Fruit fly (Drosophila melanogaster) whole organism, embryonic: ENCODE data around the gene nAChRalpha3.

Experiments used
- Atf3 ChIP-seq: fragments of 200-800 bp; sonication (Bioruptor generic); optimal IDR thresholded peaks from 3 replicates; lab custom pipeline; 2016; ENCODE audit warnings: missing biosample characterization, missing genetic modification characterization
- CG10565 ChIP-seq: fragments of 200-800 bp; sonication (Bioruptor generic); optimal IDR thresholded peaks from 3 replicates; lab custom pipeline; 2016; ENCODE audit warnings: missing biosample characterization, mild to moderate bottlenecking, missing genetic modification characterization
- CG13296 ChIP-seq: fragments of 200-800 bp; sonication (Bioruptor generic); optimal IDR thresholded peaks from 3 replicates; lab custom pipeline; 2018; ENCODE audit warnings: missing biosample characterization, mild to moderate bottlenecking, missing genetic modification characterization
- CG15479 ChIP-seq: fragments of 200-800 bp; sonication (Bioruptor generic); optimal IDR thresholded peaks from 3 replicates; lab custom pipeline; 2019; ENCODE audit warnings: missing biosample characterization, mild to moderate bottlenecking, missing genetic modification characterization, moderate library complexity
- CG15601 ChIP-seq: fragments of 200-800 bp; sonication (Bioruptor generic); optimal IDR thresholded peaks from 3 replicates; lab custom pipeline; 2019; ENCODE audit warnings: missing biosample characterization, mild to moderate bottlenecking, missing genetic modification characterization, moderate library complexity
- CG17385 ChIP-seq: fragments of 200-800 bp; sonication (Bioruptor generic); optimal IDR thresholded peaks from 3 replicates; lab custom pipeline; 2018; ENCODE audit warnings: missing biosample characterization, mild to moderate bottlenecking, missing genetic modification characterization
- CG17802 ChIP-seq: fragments of 200-800 bp; sonication (Bioruptor generic); optimal IDR thresholded peaks from 2 replicates; lab custom pipeline; 2018; ENCODE audit warnings: missing biosample characterization, mild to moderate bottlenecking, missing genetic modification characterization, moderate library complexity
- CG17912 ChIP-seq: fragments of 200-800 bp; sonication (Bioruptor generic); optimal IDR thresholded peaks from 2 replicates; lab custom pipeline; 2018; ENCODE audit warnings: missing biosample characterization, mild to moderate bottlenecking, missing genetic modification characterization
- CG18262 ChIP-seq: fragments of 200-800 bp; optimal IDR thresholded peaks from 3 replicates; lab custom pipeline; 2019; ENCODE audit warnings: missing biosample characterization, mild to moderate bottlenecking, missing genetic modification characterization, moderate library complexity
- CG2120 ChIP-seq: fragments of 200-800 bp; sonication (Bioruptor generic); optimal IDR thresholded peaks from 3 replicates; lab custom pipeline; 2016; ENCODE audit warnings: missing biosample characterization, missing genetic modification characterization
- CG2202 ChIP-seq: fragments of 200-800 bp; sonication (Bioruptor generic); optimal IDR thresholded peaks from 2 replicates; lab custom pipeline; 2018; ENCODE audit warnings: missing biosample characterization, mild to moderate bottlenecking, missing genetic modification characterization
- CG2678 ChIP-seq: fragments of 200-800 bp; sonication (Bioruptor generic); optimal IDR thresholded peaks from 3 replicates; lab custom pipeline; 2019; ENCODE audit warnings: missing biosample characterization, mild to moderate bottlenecking, missing genetic modification characterization, moderate library complexity
- CG30020 ChIP-seq: fragments of 200-800 bp; optimal IDR thresholded peaks from 2 replicates; lab custom pipeline; 2019; ENCODE audit warnings: missing biosample characterization, mild to moderate bottlenecking, missing genetic modification characterization, moderate library complexity
- CG31365 ChIP-seq: fragments of 200-800 bp; sonication (Bioruptor generic); optimal IDR thresholded peaks from 2 replicates; lab custom pipeline; 2018; ENCODE audit warnings: missing biosample characterization, mild to moderate bottlenecking, missing genetic modification characterization
- CG32767 ChIP-seq: fragments of 200-800 bp; sonication (Bioruptor generic); IDR thresholded peaks from 2 replicates; pipeline ENCODE4 v1.3.6; 2022; ENCODE audit warnings: missing biosample characterization, missing genetic modification characterization
- CG33557 ChIP-seq: fragments of 200-800 bp; sonication (Bioruptor generic); optimal IDR thresholded peaks from 2 replicates; lab custom pipeline; 2019; ENCODE audit warnings: missing biosample characterization, mild to moderate bottlenecking, missing genetic modification characterization, moderate library complexity
- CG34224 ChIP-seq: fragments of 200-800 bp; sonication (Bioruptor generic); IDR thresholded peaks from 3 replicates; pipeline ENCODE4 v1.3.6; 2022; ENCODE audit warnings: missing biosample characterization, missing genetic modification characterization; ENCODE audit not compliant: partially characterized antibody
- CG43689 ChIP-seq: fragments of 200-800 bp; sonication (Bioruptor generic); IDR thresholded peaks from 2 replicates; pipeline ENCODE4 v1.3.6; 2022; ENCODE audit warnings: missing biosample characterization, missing genetic modification characterization
- CG4617 ChIP-seq: fragments of 200-800 bp; sonication (Bioruptor generic); optimal IDR thresholded peaks from 3 replicates; lab custom pipeline; 2016; ENCODE audit warnings: missing biosample characterization, missing genetic modification characterization, borderline replicate concordance
- CG6689 ChIP-seq: fragments of 200-800 bp; sonication (Bioruptor generic); IDR thresholded peaks from 2 replicates; pipeline ENCODE4 v1.3.6; 2022; ENCODE audit warnings: missing biosample characterization, missing genetic modification characterization
- CG7839 ChIP-seq: fragments of 200-800 bp; sonication (Bioruptor generic); optimal IDR thresholded peaks from 3 replicates; lab custom pipeline; 2018; ENCODE audit warnings: missing biosample characterization, mild to moderate bottlenecking, missing genetic modification characterization, moderate library complexity
- CkIIα-i1 ChIP-seq: fragments of 200-800 bp; sonication (Bioruptor generic); IDR thresholded peaks from 2 replicates; pipeline ENCODE4 v1.3.6; 2022; ENCODE audit warnings: missing biosample characterization, missing genetic modification characterization
- CrebB ChIP-seq: fragments of 200-800 bp; sonication (Bioruptor generic); optimal IDR thresholded peaks from 3 replicates; lab custom pipeline; 2018; ENCODE audit warnings: missing biosample characterization, mild to moderate bottlenecking, missing genetic modification characterization
- Deaf1 ChIP-seq: fragments of 200-800 bp; optimal IDR thresholded peaks from 3 replicates; lab custom pipeline; 2019; ENCODE audit warnings: missing biosample characterization, mild to moderate bottlenecking, missing genetic modification characterization, moderate library complexity
- Dek ChIP-seq: fragments of 200-800 bp; sonication (Bioruptor generic); optimal IDR thresholded peaks from 3 replicates; lab custom pipeline; 2019; ENCODE audit warnings: missing biosample characterization, mild to moderate bottlenecking, missing genetic modification characterization, moderate library complexity
- HLH4C ChIP-seq: fragments of 200-800 bp; sonication (Bioruptor generic); IDR thresholded peaks from 3 replicates; pipeline ENCODE4 v1.3.6; 2022; ENCODE audit warnings: missing biosample characterization, missing genetic modification characterization; ENCODE audit not compliant: partially characterized antibody
- Hr51 ChIP-seq, 2 experiments: fragments of 200-800 bp; sonication (Bioruptor generic); optimal IDR thresholded peaks; 2 replicates in 1 of 2; 3 replicates in 1 of 2; lab custom pipeline; 2016 to 2018; ENCODE audit warnings: missing biosample characterization in 2 of 2, missing genetic modification characterization in 2 of 2, mild to moderate bottlenecking in 1 of 2, moderate library complexity in 1 of 2
- Oaz ChIP-seq: fragments of 200-800 bp; sonication (Bioruptor generic); IDR thresholded peaks from 2 replicates; pipeline ENCODE4 v1.3.6; 2022; ENCODE audit warnings: missing biosample characterization, missing genetic modification characterization
- Oli ChIP-seq: fragments of 200-800 bp; sonication (Bioruptor generic); optimal IDR thresholded peaks from 2 replicates; lab custom pipeline; 2018; ENCODE audit warnings: missing biosample characterization, mild to moderate bottlenecking, missing genetic modification characterization, moderate library complexity
- Ptx1 ChIP-seq: fragments of 200-800 bp; sonication (Bioruptor generic); IDR thresholded peaks from 2 replicates; pipeline ENCODE4 v1.3.6; 2022; ENCODE audit warnings: missing biosample characterization, missing genetic modification characterization
- Rfx ChIP-seq: fragments of 200-800 bp; sonication (Bioruptor generic); IDR thresholded peaks from 2 replicates; pipeline ENCODE4 v1.3.6; 2022; ENCODE audit warnings: missing biosample characterization, missing genetic modification characterization
- Sox102F ChIP-seq: fragments of 200-800 bp; sonication (Bioruptor generic); optimal IDR thresholded peaks from 2 replicates; lab custom pipeline; 2018; ENCODE audit warnings: missing biosample characterization, mild to moderate bottlenecking, missing genetic modification characterization, moderate library complexity
- aop ChIP-seq: fragments of 200-800 bp; sonication (Bioruptor generic); IDR thresholded peaks from 2 replicates; pipeline ENCODE4 v1.3.6; 2022; ENCODE audit warnings: missing biosample characterization, missing genetic modification characterization
- ara ChIP-seq: fragments of 200-800 bp; sonication (Bioruptor generic); IDR thresholded peaks from 2 replicates; pipeline ENCODE4 v1.3.6; 2022; ENCODE audit warnings: missing biosample characterization, missing genetic modification characterization
- bab2 ChIP-seq: fragments of 200-800 bp; sonication (Bioruptor generic); optimal IDR thresholded peaks from 2 replicates; lab custom pipeline; 2016; ENCODE audit warnings: missing biosample characterization, missing genetic modification characterization
- ci ChIP-seq: fragments of 200-800 bp; sonication (Bioruptor generic); IDR thresholded peaks from 3 replicates; pipeline ENCODE4 v1.3.6; 2022; ENCODE audit warnings: missing biosample characterization, missing genetic modification characterization
- dysf ChIP-seq: fragments of 200-800 bp; sonication (Bioruptor generic); IDR thresholded peaks from 3 replicates; pipeline ENCODE4 v1.3.6; 2022; ENCODE audit warnings: missing biosample characterization, missing genetic modification characterization
- gem ChIP-seq: fragments of 200-800 bp; sonication (Bioruptor generic); optimal IDR thresholded peaks from 2 replicates; lab custom pipeline; 2019; ENCODE audit warnings: missing biosample characterization, mild to moderate bottlenecking, missing genetic modification characterization, moderate library complexity
- grau ChIP-seq: fragments of 200-800 bp; optimal IDR thresholded peaks from 3 replicates; lab custom pipeline; 2019; ENCODE audit warnings: missing biosample characterization, mild to moderate bottlenecking, missing genetic modification characterization, moderate library complexity
- ind ChIP-seq: fragments of 200-800 bp; sonication (Bioruptor generic); optimal IDR thresholded peaks from 3 replicates; lab custom pipeline; 2016; ENCODE audit warnings: missing biosample characterization, missing genetic modification characterization
- kni ChIP-seq: fragments of 200-800 bp; sonication (Bioruptor generic); optimal IDR thresholded peaks from 3 replicates; lab custom pipeline; 2017; ENCODE audit warnings: mild to moderate bottlenecking, missing biosample characterization, missing genetic modification reagents, missing genetic modification characterization
- knrl ChIP-seq: fragments of 200-800 bp; sonication (Bioruptor generic); IDR thresholded peaks from 3 replicates; pipeline ENCODE4 v1.3.6; 2022; ENCODE audit warnings: missing biosample characterization, missing genetic modification characterization; ENCODE audit not compliant: partially characterized antibody
- lmd ChIP-seq: fragments of 200-800 bp; sonication (Bioruptor generic); IDR thresholded peaks from 2 replicates; pipeline ENCODE4 v1.3.6; 2022; ENCODE audit warnings: missing biosample characterization, missing genetic modification characterization
- odd ChIP-seq: fragments of 200-800 bp; sonication (Bioruptor generic); optimal IDR thresholded peaks from 2 replicates; lab custom pipeline; 2017; ENCODE audit warnings: missing biosample characterization, mild to moderate bottlenecking, missing genetic modification characterization
- otp ChIP-seq: fragments of 200-800 bp; sonication (Bioruptor generic); IDR thresholded peaks from 3 replicates; pipeline ENCODE4, ENCODE4 v1.3.6; 2022; ENCODE audit warnings: missing biosample characterization, missing genetic modification characterization
- pros ChIP-seq: fragments of 200-800 bp; sonication (Bioruptor generic); optimal IDR thresholded peaks from 3 replicates; lab custom pipeline; 2019; ENCODE audit warnings: missing biosample characterization, mild to moderate bottlenecking, missing genetic modification characterization, moderate library complexity
- tna ChIP-seq: fragments of 200-800 bp; sonication (Bioruptor generic); IDR thresholded peaks from 2 replicates; pipeline ENCODE4 v1.3.6; 2022; ENCODE audit warnings: missing biosample characterization, missing genetic modification characterization; ENCODE audit not compliant: partially characterized antibody
- vfl ChIP-seq: fragments of 200-800 bp; sonication (Bioruptor generic); optimal IDR thresholded peaks from 2 replicates; lab custom pipeline; 2016; ENCODE audit warnings: missing biosample characterization, missing genetic modification characterization
- vvl ChIP-seq: fragments of 200-800 bp; sonication (Bioruptor generic); IDR thresholded peaks from 2 replicates; pipeline ENCODE4 v1.3.6; 2022; ENCODE audit warnings: missing biosample characterization, missing genetic modification characterization
- zen ChIP-seq: fragments of 200-800 bp; sonication (Bioruptor generic); optimal IDR thresholded peaks from 3 replicates; lab custom pipeline; 2018; ENCODE audit warnings: missing biosample characterization, mild to moderate bottlenecking, missing genetic modification characterization, moderate library complexity
- zen2 ChIP-seq: fragments of 200-800 bp; sonication (Bioruptor generic); IDR thresholded peaks from 3 replicates; pipeline ENCODE4 v1.3.6; 2022; ENCODE audit warnings: missing biosample characterization, missing genetic modification characterization; ENCODE audit not compliant: partially characterized antibody

Gene nAChRalpha3

dm6 chrX:8263236-8263635, 103.7 kb downstream of the nAChRalpha3 start (continued):
- TF ChIP-seq Sox102F (GFP tag; lab: Kevin White, UChicago) (peak; percentile 20), CkIIα-i1 (GFP tag; lab: Robert Waterston, UW) (no peak), CG2202 (tag; lab: Kevin White, UChicago) (no peak), ara (GFP tag; lab: Robert Waterston, UW) (no peak), Hr51 (GFP tag; optimal IDR thresholded peaks at IDR 0.05; lab: Kevin White, UChicago) (peak in 1 of 2 experiments; percentile 30), CG6689 (GFP tag; lab: Robert Waterston, UW) (no peak), CG32767 (GFP tag; lab: Robert Waterston, UW) (no peak), grau (tag; lab: Kevin White, UChicago) (peak; percentile 76), vfl (GFP tag; lab: Kevin White, UChicago) (no peak), lmd (GFP tag; lab: Robert Waterston, UW) (peak; percentile 43; the same call in 1 of the 2 replicates), HLH4C (GFP tag; lab: Robert Waterston, UW) (no peak), CrebB (no peak), CG43689 (GFP tag; lab: Robert Waterston, UW) (no peak), Ptx1 (GFP tag; lab: Robert Waterston, UW) (peak; percentile 45), Rfx (GFP tag; lab: Robert Waterston, UW) (no peak), kni (GFP tag; lab: Kevin White, UChicago) (no peak), CG18262 (tag; lab: Kevin White, UChicago) (peak; percentile 9), CG33557 (GFP tag; lab: Kevin White, UChicago) (no peak), CG15479 (GFP tag; lab: Kevin White, UChicago) (no peak), CG4617 (GFP tag; lab: Kevin White, UChicago) (no peak), bab2 (GFP tag; lab: Kevin White, UChicago) (no peak), aop (no peak), CG31365 (tag; lab: Kevin White, UChicago) (no peak), CG17912 (GFP tag; lab: Kevin White, UChicago) (no peak), knrl (GFP tag; lab: Robert Waterston, UW) (no peak), CG15601 (no peak), tna (no peak), CG17385 (GFP tag; lab: Kevin White, UChicago) (no peak), CG13296 (GFP tag; lab: Kevin White, UChicago) (no peak), Deaf1 (tag; lab: Kevin White, UChicago) (no peak), dysf (GFP tag; lab: Robert Waterston, UW) (peak; percentile 37; the same call in 1 of the 3 replicates), odd (GFP tag; lab: Kevin White, UChicago) (no peak), otp (GFP tag; lab: Robert Waterston, UW) (no peak), zen (tag; lab: Kevin White, UChicago) (no peak), CG2120 (GFP tag; lab: Kevin White, UChicago) (peak; percentile 14), ci (no peak), CG34224 (GFP tag; lab: Robert Waterston, UW) (no peak), CG2678 (tag; lab: Kevin White, UChicago) (peak; percentile 44), zen2 (GFP tag; lab: Robert Waterston, UW) (no peak), ind (GFP tag; lab: Kevin White, UChicago) (peak; percentile 34), Dek (tag; lab: Kevin White, UChicago) (no peak), Atf3 (GFP tag; lab: Kevin White, UChicago) (no peak), CG30020 (no peak), gem (tag; lab: Kevin White, UChicago) (peak; percentile 34), pros (GFP tag; lab: Kevin White, UChicago) (no peak), CG7839 (tag; lab: Kevin White, UChicago) (peak; percentile 20), Oaz (0 out of 2 replicates have a peak, but pooled peaks have one; percentile 7), Oli (peak; percentile 13), CG10565 (no peak), CG17802 (tag; lab: Kevin White, UChicago) (no peak), vvl (no peak)
